Worm (Caenorhabditis elegans): Measurements from ENCODE around the gene K08E7.6.

The K08E7.6 gene

ce11 chrIV:12616943-12617689, 36.2 kb upstream of the K08E7.6 start:
- no peak for TF ChIP-seq fos-1 (tag; optimal IDR thresholded peaks at IDR 0.05)
- no peak for TF ChIP-seq unc-39 (tag; optimal IDR thresholded peaks at IDR 0.05)
- no peak for TF ChIP-seq zag-1 (tag; optimal IDR thresholded peaks at IDR 0.05)
- no peak for TF ChIP-seq egl-27 (tag; optimal IDR thresholded peaks at IDR 0.05)
- TF ChIP-seq nhr-23 (tag; optimal IDR thresholded peaks at IDR 0.05): no peak
- TF ChIP-seq lin-39 (tag; optimal IDR thresholded peaks at IDR 0.05): peak; percentile 50
- no peak for TF ChIP-seq nhr-28 (tag; optimal IDR thresholded peaks at IDR 0.05)
- TF ChIP-seq nhr-43 (tag; optimal IDR thresholded peaks at IDR 0.05; ENCODE audit: poor library complexity, severe bottlenecking): no peak
- TF ChIP-seq eor-1 (tag; optimal IDR thresholded peaks at IDR 0.05): no peak
- peak; percentile 54 for TF ChIP-seq hmg-11 (tag; optimal IDR thresholded peaks at IDR 0.05)
- TF ChIP-seq unc-62 (GFP tag; optimal IDR thresholded peaks at IDR 0.05): no peak
- TF ChIP-seq nfya-1 (tag; optimal IDR thresholded peaks at IDR 0.05; ENCODE audit: insufficient read depth): peak; percentile 97
- no peak for TF ChIP-seq jun-1 (tag; optimal IDR thresholded peaks at IDR 0.05)
- no peak for TF ChIP-seq fkh-2 (tag; optimal IDR thresholded peaks at IDR 0.05)
- no peak for TF ChIP-seq elt-2 (tag; optimal IDR thresholded peaks at IDR 0.05)
- TF ChIP-seq nhr-76 (tag; optimal IDR thresholded peaks at IDR 0.05): no peak
- TF ChIP-seq egl-5 (tag; optimal IDR thresholded peaks at IDR 0.05): no peak

- TF ChIP-seq egl-5 (tag; optimal IDR thresholded peaks at IDR 0.05) (peak; percentile 82), nhr-28 (tag; optimal IDR thresholded peaks at IDR 0.05) (no peak), nfya-1 (tag; optimal IDR thresholded peaks at IDR 0.05; ENCODE audit: insufficient read depth) (peak; percentile 15)
These were observed 34.3 kb upstream of the K08E7.6 start for ce11 chrIV:12615122-12615745.

ce11 chrIV:12614624-12615023, 33.7 kb upstream of the K08E7.6 start, which contains the start of gene efa-6:
efa-6 (minus strand) TSS chrIV:12614724.
- TF ChIP-seq hmg-11 (tag; optimal IDR thresholded peaks at IDR 0.05) (no peak), fkh-2 (tag; optimal IDR thresholded peaks at IDR 0.05) (no peak), nhr-77 (tag; optimal IDR thresholded peaks at IDR 0.05) (no peak), nhr-28 (tag; optimal IDR thresholded peaks at IDR 0.05) (no peak), mml-1 (tag; optimal IDR thresholded peaks at IDR 0.05) (no peak), ztf-4 (tag; optimal IDR thresholded peaks at IDR 0.05) (no peak), snpc-4 (tag; optimal IDR thresholded peaks at IDR 0.05) (no peak)

- TF ChIP-seq jun-1 (tag; optimal IDR thresholded peaks at IDR 0.05) (no peak), fkh-2 (tag; optimal IDR thresholded peaks at IDR 0.05) (no peak), daf-12 (tag; optimal IDR thresholded peaks at IDR 0.05) (no peak), pqm-1 (tag; optimal IDR thresholded peaks at IDR 0.05) (no peak), ceh-28 (tag; optimal IDR thresholded peaks at IDR 0.05) (no peak), sea-2 (GFP tag; optimal IDR thresholded peaks at IDR 0.05) (no peak), egl-27 (tag; optimal IDR thresholded peaks at IDR 0.05) (no peak), skn-1 (tag; optimal IDR thresholded peaks at IDR 0.05) (no peak), nfya-1 (tag; optimal IDR thresholded peaks at IDR 0.05; ENCODE audit: insufficient read depth) (peak; percentile 38), ama-1 (optimal IDR thresholded peaks at IDR 0.05) (no peak), unc-39 (tag; optimal IDR thresholded peaks at IDR 0.05) (no peak), snpc-4 (tag; optimal IDR thresholded peaks at IDR 0.05) (peak; percentile 15), ceh-82 (tag; optimal IDR thresholded peaks at IDR 0.05) (no peak), tbx-2 (tag; optimal IDR thresholded peaks at IDR 0.05) (no peak), elt-3 (tag; optimal IDR thresholded peaks at IDR 0.05) (no peak), ztf-11 (tag; optimal IDR thresholded peaks at IDR 0.05) (no peak), mml-1 (tag; optimal IDR thresholded peaks at IDR 0.05) (no peak), lin-15B (tag; optimal IDR thresholded peaks at IDR 0.05) (peak; percentile 79), nhr-77 (tag; optimal IDR thresholded peaks at IDR 0.05) (no peak), nhr-25 (tag; optimal IDR thresholded peaks at IDR 0.05) (peak; percentile 11), zag-1 (tag; optimal IDR thresholded peaks at IDR 0.05) (no peak), ceh-16 (tag; optimal IDR thresholded peaks at IDR 0.05) (no peak), pha-4 (tag; optimal IDR thresholded peaks at IDR 0.05) (peak; percentile 57), elt-2 (tag; optimal IDR thresholded peaks at IDR 0.05) (peak; percentile 14)
These were observed 24.5 kb upstream of the K08E7.6 start, which contains the start of gene Y55D9A.2 for ce11 chrIV:12605401-12605800. Y55D9A.2 (minus strand) TSS chrIV:12605431.

Measured in whole organism, L3 larva.